Worm (Caenorhabditis elegans) whole organism, late embryonic: ENCODE results near the gene oac-42.

Experiments used
- C08G9.2 ChIP-seq: sonication (generic microtip); optimal IDR thresholded peaks from 2 replicates; lab custom pipeline; 2016; ENCODE audit warnings: mild to moderate bottlenecking, missing genetic modification characterization, moderate library complexity, missing compliant biosample characterization
- Y22D7AL.16 ChIP-seq: sonication (generic microtip); optimal IDR thresholded peaks from 2 replicates; lab custom pipeline; 2016; ENCODE audit warnings: missing genetic modification characterization, missing compliant biosample characterization
- ceh-6 ChIP-seq: fragments of 200-800 bp; sonication (Bioruptor generic); optimal IDR thresholded peaks from 2 replicates; lab custom pipeline; 2018; ENCODE audit warnings: mild to moderate bottlenecking, missing genetic modification characterization, missing compliant biosample characterization
- che-1 ChIP-seq: sonication (generic microtip); optimal IDR thresholded peaks from 2 replicates; lab custom pipeline; 2016; ENCODE audit warnings: mild to moderate bottlenecking, missing genetic modification characterization, missing compliant biosample characterization
- dmd-4 ChIP-seq: sonication (generic microtip); optimal IDR thresholded peaks from 2 replicates; lab custom pipeline; 2016; ENCODE audit warnings: borderline replicate concordance, missing genetic modification characterization, missing compliant biosample characterization
- fkh-10 ChIP-seq: fragments of 150-350 bp; optimal IDR thresholded peaks from 2 replicates; lab custom pipeline; 2014; ENCODE audit warnings: missing biosample characterization, missing genetic modification reagents, missing genetic modification characterization
- hlh-13 ChIP-seq: fragments of 200-800 bp; sonication (Bioruptor generic); optimal IDR thresholded peaks from 2 replicates; lab custom pipeline; 2018; ENCODE audit warnings: mild to moderate bottlenecking, missing genetic modification characterization, missing compliant biosample characterization
- mec-3 ChIP-seq: sonication (generic microtip); optimal IDR thresholded peaks from 2 replicates; lab custom pipeline; 2016; ENCODE audit warnings: borderline replicate concordance, missing genetic modification characterization, missing compliant biosample characterization
- pha-2 ChIP-seq: sonication (generic microtip); optimal IDR thresholded peaks from 2 replicates; lab custom pipeline; 2017; ENCODE audit warnings: mild to moderate bottlenecking, missing genetic modification characterization, missing compliant biosample characterization
- pqm-1 ChIP-seq: sonication (generic microtip); optimal IDR thresholded peaks from 2 replicates; lab custom pipeline; 2016; ENCODE audit warnings: missing genetic modification characterization, missing compliant biosample characterization
- sox-4 ChIP-seq: sonication (generic microtip); optimal IDR thresholded peaks from 2 replicates; lab custom pipeline; 2017; ENCODE audit warnings: mild to moderate bottlenecking, missing genetic modification characterization, inconsistent platforms, missing compliant biosample characterization
- ttx-3 ChIP-seq: sonication (generic microtip); optimal IDR thresholded peaks from 2 replicates; lab custom pipeline; 2016; ENCODE audit warnings: missing genetic modification reagents, missing genetic modification characterization, missing compliant biosample characterization
- unc-3 ChIP-seq, 2 experiments: fragments of 200-800 bp in 1 of 2; sonication (Bioruptor generic) in 1 of 2; sonication (generic microtip) in 1 of 2; conservative IDR thresholded peaks in 1 of 2; optimal IDR thresholded peaks in 1 of 2; 2 replicates each; pipeline versions ENCODE4 v1.3.6 to Lab custom; 2016 to 2022; ENCODE audit warnings: missing compliant biosample characterization in 2 of 2, missing genetic modification characterization in 2 of 2, missing genetic modification reagents in 1 of 2

DNA sequence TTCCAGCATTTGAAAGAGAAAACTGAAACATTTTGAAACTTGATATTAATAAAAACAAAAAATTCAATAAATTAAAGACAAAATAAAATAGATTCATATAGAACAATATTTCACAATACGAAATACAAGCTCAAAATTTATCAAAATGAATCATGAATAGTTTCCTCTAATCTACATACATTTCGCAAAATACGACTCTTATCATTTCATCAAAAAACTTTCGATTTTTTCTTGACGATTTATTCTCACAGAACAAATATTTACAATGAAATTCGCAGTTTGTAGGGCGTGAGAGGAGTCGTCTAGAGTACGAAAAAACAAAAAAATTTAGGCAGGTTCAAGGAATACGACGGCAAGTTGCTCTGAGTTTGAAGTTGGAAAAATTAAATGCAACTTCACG lies 5.5 kb upstream of the oac-42 start:
- TF ChIP-seq fkh-10 (GFP tag; lab: Kevin White, UChicago) (no peak), unc-3 (GFP tag; conservative IDR thresholded peaks at IDR 0.05; lab: Robert Waterston, UW) (no peak), unc-3 (tag; optimal IDR thresholded peaks at IDR 0.05; lab: Kevin White, UChicago) (no peak), ceh-6 (GFP tag; lab: Kevin White, UChicago) (no peak), hlh-13 (GFP tag; lab: Kevin White, UChicago) (no peak), C08G9.2 (tag; lab: Kevin White, UChicago) (no peak), che-1 (tag; lab: Kevin White, UChicago) (no peak), sox-4 (no peak), pha-2 (tag; lab: Kevin White, UChicago) (no peak), Y22D7AL.16 (tag; lab: Kevin White, UChicago) (no peak), dmd-4 (no peak), ttx-3 (tag; lab: Kevin White, UChicago) (no peak), mec-3 (tag; lab: Kevin White, UChicago) (no peak), pqm-1 (tag; lab: Kevin White, UChicago) (no peak)
